Worm (Caenorhabditis elegans) whole organism, midembryonic: ENCODE results near the gene myrf-1.

Experiments used
- T22C8.4 ChIP-seq: fragments of 200-800 bp; sonication (Bioruptor generic); IDR thresholded peaks from 2 replicates; pipeline ENCODE4 v1.3.6; 2022; ENCODE audit warnings: missing genetic modification characterization, missing compliant biosample characterization
- cog-1 ChIP-seq: sonication (generic microtip); optimal IDR thresholded peaks from 2 replicates; lab custom pipeline; 2016; ENCODE audit warnings: missing genetic modification characterization, missing compliant biosample characterization
- flt-1 ChIP-seq: fragments of 200-800 bp; sonication (Bioruptor generic); IDR thresholded peaks from 2 replicates; pipeline ENCODE4 v1.3.6; 2022; ENCODE audit warnings: missing genetic modification characterization, missing compliant biosample characterization
- klf-2 ChIP-seq: fragments of 200-800 bp; sonication (Bioruptor generic); conservative IDR thresholded peaks from 2 replicates; pipeline ENCODE4 v1.3.6; 2022; ENCODE audit warnings: missing genetic modification reagents, missing genetic modification characterization, missing compliant biosample characterization
- ref-1 ChIP-seq: fragments of 200-800 bp; sonication (Bioruptor generic); conservative IDR thresholded peaks from 2 replicates; pipeline ENCODE4 v1.3.6; 2022; ENCODE audit warnings: missing genetic modification reagents, missing genetic modification characterization, missing compliant biosample characterization
- tab-1 ChIP-seq: fragments of 200-800 bp; sonication (Bioruptor generic); IDR thresholded peaks from 2 replicates; pipeline ENCODE4 v1.3.6; 2022; ENCODE audit warnings: missing genetic modification characterization, missing compliant biosample characterization
- ztf-23 ChIP-seq: fragments of 200-800 bp; sonication (Bioruptor generic); IDR thresholded peaks from 2 replicates; pipeline ENCODE4 v1.3.6; 2022; ENCODE audit warnings: missing genetic modification reagents, missing genetic modification characterization, missing compliant biosample characterization
- ztf-29 ChIP-seq: fragments of 200-800 bp; sonication (Bioruptor generic); IDR thresholded peaks from 2 replicates; pipeline ENCODE4 v1.3.6; 2022; ENCODE audit warnings: missing genetic modification reagents, missing genetic modification characterization, missing compliant biosample characterization

DNA sequence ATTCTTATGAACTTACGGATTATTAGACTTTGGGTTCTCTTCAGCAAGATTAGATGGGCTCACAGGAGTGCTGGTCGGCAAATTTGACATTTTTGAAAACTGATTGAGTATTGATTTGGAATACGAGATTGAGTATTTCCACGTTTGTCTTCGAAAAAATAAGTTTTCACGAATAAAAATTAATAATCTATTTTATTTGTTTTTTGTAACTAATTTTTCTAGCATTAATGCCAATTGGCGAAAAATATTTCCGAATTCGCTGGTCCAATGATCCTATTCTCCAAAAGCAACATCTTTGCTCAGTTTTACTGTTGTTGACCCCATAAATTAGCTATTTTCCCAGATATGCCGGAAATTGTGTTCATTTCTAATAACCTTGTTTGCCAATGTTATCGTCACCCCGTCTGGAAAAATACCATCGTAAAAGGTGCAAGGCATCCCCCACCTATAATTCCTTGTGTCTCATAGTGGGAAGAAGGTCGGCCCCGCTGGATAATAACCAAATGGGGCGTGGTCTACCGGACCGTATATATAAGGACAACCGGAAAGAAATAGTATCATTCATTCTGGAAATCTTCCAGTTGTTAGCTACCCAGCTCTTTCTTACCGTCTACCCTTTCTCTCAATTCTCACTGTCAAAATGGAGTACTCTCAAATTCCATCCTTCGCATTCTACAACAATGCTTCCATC, 38.0 kb downstream of the myrf-1 start, which contains the start of the genes ZK673.6 and sdz-37:
- TF ChIP-seq T22C8.4, result no peak
- no peak for TF ChIP-seq ztf-23 (GFP tag; lab: Robert Waterston, UW)
- no peak for TF ChIP-seq ref-1
- no peak for TF ChIP-seq flt-1 (GFP tag; lab: Robert Waterston, UW)
- no peak for TF ChIP-seq ztf-29 (GFP tag; lab: Robert Waterston, UW)
- no peak for TF ChIP-seq klf-2
- TF ChIP-seq tab-1, result no peak
- no peak for TF ChIP-seq cog-1
